Worm (Caenorhabditis elegans) whole organism, L4 larva: ENCODE data around the gene tpst-1.

Experiments
- T20F7.1 ChIP-seq: fragments of 200-800 bp; sonication (Bioruptor generic); optimal IDR thresholded peaks from 2 replicates; lab custom pipeline; 2018; ENCODE audit warnings: mild to moderate bottlenecking, missing genetic modification characterization, missing compliant biosample characterization
- ZK337.2 ChIP-seq: fragments of 200-800 bp; sonication (Bioruptor generic); IDR thresholded peaks from 2 replicates; pipeline ENCODE4 v1.3.6; 2022; ENCODE audit warnings: missing genetic modification reagents, missing genetic modification characterization, missing compliant biosample characterization
- ZK546.5 ChIP-seq, 2 experiments: sonication (generic microtip); optimal IDR thresholded peaks; 2 replicates each; lab custom pipeline; 2017; ENCODE audit warnings: missing biosample characterization in 2 of 2, missing genetic modification characterization in 2 of 2
- aha-1 ChIP-seq: fragments of 150-350 bp; peaks from one replicate; lab custom pipeline; 2014; ENCODE audit warnings: missing biosample characterization, missing genetic modification characterization
- ceh-62 ChIP-seq: sonication (generic microtip); optimal IDR thresholded peaks from 2 replicates; lab custom pipeline; 2017; ENCODE audit warnings: missing biosample characterization, missing genetic modification characterization
- ceh-82 ChIP-seq: sonication (generic microtip); optimal IDR thresholded peaks from 2 replicates; lab custom pipeline; 2017; ENCODE audit warnings: missing biosample characterization, missing genetic modification characterization
- ces-1 ChIP-seq: fragments of 150-350 bp; sonication (generic microtip); optimal IDR thresholded peaks from 4 replicates; lab custom pipeline; 2014; ENCODE audit warnings: missing biosample characterization, missing genetic modification reagents, missing genetic modification characterization
- cey-2 ChIP-seq: sonication (generic microtip); optimal IDR thresholded peaks from 3 replicates; lab custom pipeline; 2017; ENCODE audit warnings: missing genetic modification characterization, mild to moderate bottlenecking, missing compliant biosample characterization, antibody characterized with exemption, borderline replicate concordance; ENCODE audit not compliant: insufficient read depth
- daf-19 ChIP-seq: fragments of 200-800 bp; sonication (Bioruptor generic); conservative IDR thresholded peaks from 2 replicates; pipeline ENCODE4 v1.3.6; 2022; ENCODE audit warnings: missing genetic modification characterization, missing compliant biosample characterization
- daf-8 ChIP-seq: fragments of 200-800 bp; sonication (Bioruptor generic); IDR thresholded peaks from 2 replicates; pipeline ENCODE4 v1.3.6; 2022; ENCODE audit warnings: missing genetic modification characterization, missing compliant biosample characterization
- dmd-6 ChIP-seq: fragments of 200-800 bp; sonication (Bioruptor generic); IDR thresholded peaks from 2 replicates; pipeline ENCODE4 v1.3.6; 2022; ENCODE audit warnings: missing genetic modification reagents, missing genetic modification characterization, missing compliant biosample characterization
- dmd-8 ChIP-seq: fragments of 200-800 bp; sonication (Bioruptor generic); IDR thresholded peaks from 2 replicates; pipeline ENCODE4 v1.3.6; 2022; ENCODE audit warnings: missing genetic modification characterization, missing compliant biosample characterization
- dmd-9 ChIP-seq: fragments of 200-800 bp; sonication (Bioruptor generic); IDR thresholded peaks from 2 replicates; pipeline ENCODE4 v1.3.6; 2022; ENCODE audit warnings: missing genetic modification reagents, missing genetic modification characterization, missing compliant biosample characterization
- egl-27 ChIP-seq: sonication (generic microtip); optimal IDR thresholded peaks from 3 replicates; lab custom pipeline; 2017; ENCODE audit warnings: missing biosample characterization, missing genetic modification reagents, missing genetic modification characterization
- jun-1 ChIP-seq: fragments of 150-350 bp; optimal IDR thresholded peaks from 2 replicates; lab custom pipeline; 2014; ENCODE audit warnings: missing biosample characterization, missing genetic modification reagents, missing genetic modification characterization
- lin-13 ChIP-seq: fragments of 150-350 bp; optimal IDR thresholded peaks from 2 replicates; lab custom pipeline; 2014; ENCODE audit warnings: missing biosample characterization, missing genetic modification reagents, missing genetic modification characterization
- lin-15B ChIP-seq: fragments of 150-350 bp; sonication (generic microtip); optimal IDR thresholded peaks from 3 replicates; lab custom pipeline; 2014; ENCODE audit warnings: missing biosample characterization, missing genetic modification characterization
- lin-39 ChIP-seq: fragments of 150-350 bp; optimal IDR thresholded peaks from 2 replicates; lab custom pipeline; 2014; ENCODE audit warnings: missing biosample characterization, missing genetic modification reagents, missing genetic modification characterization
- lir-3 ChIP-seq: sonication (generic microtip); optimal IDR thresholded peaks from 2 replicates; lab custom pipeline; 2016; ENCODE audit warnings: mild to moderate bottlenecking, missing genetic modification characterization, missing compliant biosample characterization
- madf-5 ChIP-seq, 2 experiments: fragments of 200-800 bp; sonication (Bioruptor generic); IDR thresholded peaks; 2 replicates each; pipeline ENCODE4 v1.3.6; 2022; ENCODE audit warnings: missing compliant biosample characterization in 2 of 2, missing genetic modification characterization in 2 of 2
- mdt-29 ChIP-seq: fragments of 200-800 bp; sonication (Bioruptor generic); IDR thresholded peaks from 2 replicates; pipeline ENCODE4 v1.3.6; 2022; ENCODE audit warnings: missing genetic modification reagents, missing genetic modification characterization, missing compliant biosample characterization
- mes-2 ChIP-seq: sonication (generic microtip); optimal IDR thresholded peaks from 2 replicates; lab custom pipeline; 2016; ENCODE audit warnings: missing genotype, mild to moderate bottlenecking, missing genetic modification characterization, missing compliant biosample characterization; ENCODE audit not compliant: poor library complexity, severe bottlenecking
- mxl-3 ChIP-seq: fragments of 200-800 bp; sonication (Bioruptor generic); optimal IDR thresholded peaks from 2 replicates; lab custom pipeline; 2018; ENCODE audit warnings: mild to moderate bottlenecking, missing genetic modification characterization, missing compliant biosample characterization
- nhr-237 ChIP-seq: sonication (generic microtip); optimal IDR thresholded peaks from 2 replicates; lab custom pipeline; 2017; ENCODE audit warnings: missing biosample characterization, missing genetic modification characterization
- nhr-25 ChIP-seq: sonication (generic microtip); optimal IDR thresholded peaks from 2 replicates; lab custom pipeline; 2017; ENCODE audit warnings: missing genetic modification characterization, mild to moderate bottlenecking, missing compliant biosample characterization, antibody characterized with exemption, moderate library complexity, borderline replicate concordance; ENCODE audit not compliant: insufficient read depth
- nhr-48 ChIP-seq: sonication (generic microtip); optimal IDR thresholded peaks from 2 replicates; lab custom pipeline; 2016; ENCODE audit warnings: mild to moderate bottlenecking, missing genetic modification characterization, missing compliant biosample characterization
- nhr-6 ChIP-seq: fragments of 150-350 bp; optimal IDR thresholded peaks from 2 replicates; lab custom pipeline; 2014; ENCODE audit warnings: missing biosample characterization, missing genetic modification characterization
- pqm-1 ChIP-seq: sonication (generic microtip); optimal IDR thresholded peaks from 2 replicates; lab custom pipeline; 2017; ENCODE audit warnings: missing biosample characterization, missing genetic modification characterization
- saeg-2 ChIP-seq: fragments of 200-800 bp; sonication (Bioruptor generic); IDR thresholded peaks from 2 replicates; pipeline ENCODE4 v1.3.6; 2022; ENCODE audit warnings: missing genetic modification reagents, missing genetic modification characterization, missing compliant biosample characterization
- snpc-1.2 ChIP-seq: fragments of 200-800 bp; sonication (Bioruptor generic); IDR thresholded peaks from 2 replicates; pipeline ENCODE4 v1.3.6; 2022; ENCODE audit warnings: missing genetic modification reagents, missing genetic modification characterization, missing compliant biosample characterization
- spr-3 ChIP-seq: fragments of 200-800 bp; sonication (Bioruptor generic); optimal IDR thresholded peaks from 2 replicates; lab custom pipeline; 2018; ENCODE audit warnings: mild to moderate bottlenecking, missing genetic modification characterization, missing compliant biosample characterization
- tra-1 ChIP-seq: fragments of 200-800 bp; sonication (Bioruptor generic); IDR thresholded peaks from 2 replicates; pipeline ENCODE4 v1.3.6; 2022; ENCODE audit warnings: missing genetic modification reagents, missing genetic modification characterization, missing compliant biosample characterization
- unc-130 ChIP-seq: sonication (generic microtip); optimal IDR thresholded peaks from 2 replicates; lab custom pipeline; 2016; ENCODE audit warnings: missing genetic modification reagents, missing genetic modification characterization, missing compliant biosample characterization
- unc-39 ChIP-seq: sonication (generic microtip); optimal IDR thresholded peaks from 2 replicates; lab custom pipeline; 2017; ENCODE audit warnings: missing biosample characterization, missing genetic modification characterization
- ztf-11 ChIP-seq: fragments of 150-350 bp; optimal IDR thresholded peaks from 2 replicates; lab custom pipeline; 2014; ENCODE audit warnings: missing biosample characterization, missing genetic modification characterization
- ztf-7 ChIP-seq: fragments of 150-350 bp; optimal IDR thresholded peaks from 2 replicates; lab custom pipeline; 2014; ENCODE audit warnings: missing biosample characterization, missing genetic modification characterization

Gene tpst-1

DNA sequence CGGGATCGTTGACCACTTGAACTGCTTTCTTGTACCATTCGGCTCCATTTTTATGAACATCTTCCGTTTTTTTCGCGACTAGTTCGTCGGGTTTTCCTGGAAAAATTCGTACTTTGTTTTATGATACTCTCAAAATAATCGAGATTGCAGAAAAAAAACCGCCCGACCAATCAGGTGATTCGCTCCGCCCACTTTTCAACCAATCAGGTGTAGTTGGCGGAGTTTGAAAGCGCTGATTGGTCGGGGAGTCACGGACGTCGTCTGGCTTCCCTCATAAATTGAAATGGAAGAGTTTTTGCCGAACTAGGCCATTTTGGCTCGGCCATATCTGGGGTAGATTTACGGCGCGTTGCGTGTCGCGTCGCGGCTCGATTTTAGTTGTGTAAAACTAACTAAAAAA, 9.5 kb downstream of the tpst-1 start:
- TF ChIP-seq snpc-1.2 (GFP tag; lab: Robert Waterston, UW) (no peak), madf-5 (GFP tag; IDR thresholded peaks at IDR 0.05; lab: Robert Waterston, UW) (0 out of 4 replicates have a peak, but pooled peaks of 1 of the 2 experiments have one; percentile 22), dmd-9 (GFP tag; lab: Robert Waterston, UW) (0 out of 2 replicates have a peak, but pooled peaks have one; percentile 43), egl-27 (tag; lab: Kevin White, UChicago) (no peak), aha-1 (tag; lab: Kevin White, UChicago) (peak; percentile 60)

DNA sequence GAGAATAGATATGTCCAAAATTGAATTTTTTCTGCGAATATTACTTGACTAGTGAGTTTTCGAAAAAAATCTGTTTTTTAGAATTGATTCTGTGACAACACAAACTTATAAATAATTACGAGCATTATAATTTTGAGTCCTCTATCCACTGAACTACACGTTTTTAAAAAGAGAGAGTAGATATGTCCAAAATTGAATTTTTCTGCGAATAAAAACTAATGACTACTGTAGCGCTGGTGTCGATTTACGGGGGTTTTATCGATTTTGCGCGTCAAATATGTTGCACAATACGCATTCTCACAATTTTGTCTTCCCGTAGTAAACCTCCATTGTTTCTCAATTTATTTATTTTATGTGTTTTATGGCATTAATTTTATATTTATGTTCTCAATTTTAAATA, 10.1 kb downstream of the tpst-1 start:
- TF ChIP-seq T20F7.1 (no peak), lin-15B (tag; lab: Kevin White, UChicago) (no peak), mxl-3 (GFP tag; lab: Kevin White, UChicago) (no peak)

DNA sequence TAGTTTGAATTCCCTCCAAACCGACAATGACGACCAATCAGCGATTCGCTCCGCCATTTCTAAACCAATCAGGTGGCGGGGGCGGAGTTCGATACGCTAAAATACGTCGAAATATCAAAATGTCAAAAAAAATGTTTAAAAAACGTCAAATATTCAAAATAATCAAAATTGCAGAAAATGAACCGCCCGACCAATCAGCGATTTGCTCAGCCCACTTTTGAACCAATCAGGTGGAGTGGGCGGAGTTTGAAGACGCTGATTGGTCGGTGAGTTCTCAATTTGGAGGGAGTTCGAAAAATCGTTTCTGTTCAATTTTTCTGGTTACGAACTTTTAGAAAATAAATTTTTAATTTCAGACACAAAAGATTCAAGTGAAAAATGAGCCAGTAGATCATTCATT, 17.4 kb downstream of the tpst-1 start:
- TF ChIP-seq aha-1 (tag; lab: Kevin White, UChicago) (peak; percentile 32), mdt-29 (GFP tag; lab: Robert Waterston, UW) (no peak), unc-130 (GFP tag; lab: Kevin White, UChicago) (no peak), ceh-82 (no peak), ztf-11 (no peak), ztf-7 (tag; lab: Kevin White, UChicago) (no peak)

DNA sequence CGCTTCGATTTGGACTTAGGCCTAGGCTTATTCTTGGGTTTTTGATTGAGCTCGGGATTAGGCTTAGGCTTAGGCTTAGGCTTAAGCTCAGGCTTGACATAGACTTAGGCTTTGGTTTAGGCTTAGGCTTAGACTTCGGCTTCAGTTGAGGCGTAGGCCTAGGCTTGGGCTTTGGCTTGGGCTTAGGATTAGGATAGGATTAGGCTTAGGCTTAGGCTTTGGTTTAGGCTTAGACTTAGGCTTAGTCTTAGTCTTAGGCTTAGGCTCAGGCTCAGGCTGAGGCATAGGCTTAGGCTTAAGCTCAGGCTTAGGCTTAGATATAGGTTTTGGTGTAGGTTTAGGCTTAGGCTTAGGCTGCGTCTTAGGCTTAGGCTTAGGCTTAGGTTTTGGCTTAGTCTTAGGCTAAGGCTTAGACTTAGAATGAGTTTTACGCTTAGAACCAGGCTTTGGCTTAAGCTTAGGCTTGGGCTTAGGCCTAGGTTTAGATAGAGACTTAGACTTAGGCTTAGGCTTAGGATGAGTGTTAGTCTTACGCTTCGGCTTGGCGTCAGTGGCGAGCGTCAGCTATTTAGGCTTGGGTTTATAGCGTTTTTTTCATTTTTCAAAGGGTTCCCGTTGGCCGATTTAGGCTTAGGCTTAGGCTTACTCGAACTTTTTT, 19.4 kb downstream of the tpst-1 start:
- peak; percentile 71 for TF ChIP-seq aha-1 (tag; lab: Kevin White, UChicago)
- TF ChIP-seq unc-39 (tag; lab: Kevin White, UChicago), result no peak

DNA sequence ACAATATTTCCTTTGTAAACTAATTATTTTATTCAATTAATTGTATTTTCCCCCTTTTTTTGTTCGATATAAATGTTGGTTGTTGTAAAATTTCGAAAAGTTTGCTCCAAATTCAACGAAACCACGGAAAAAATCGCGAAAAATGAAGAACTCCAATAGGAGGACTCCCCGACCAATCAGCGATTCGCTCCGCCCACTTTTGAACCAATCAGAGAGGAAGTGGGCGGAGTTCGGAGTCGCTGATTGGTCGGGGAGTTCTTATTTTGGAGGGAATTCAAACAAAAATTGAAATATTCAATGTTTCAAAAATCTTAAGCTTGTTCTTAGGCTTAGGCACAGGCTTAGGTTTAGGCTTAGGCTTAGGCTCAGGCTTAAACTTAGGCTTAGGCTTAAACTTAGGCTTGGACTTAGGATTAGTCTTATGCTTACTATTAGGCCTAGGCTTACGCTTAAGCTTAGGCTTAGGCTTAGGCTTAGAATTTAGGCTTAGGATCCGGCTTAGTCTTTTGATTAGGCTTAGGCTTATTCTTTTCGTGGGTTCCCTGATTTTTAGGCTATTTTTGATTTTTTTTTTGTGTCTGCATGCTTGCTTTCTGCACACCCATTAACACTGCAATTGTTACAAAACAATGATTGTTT, 21.6 kb downstream of the tpst-1 start:
- no peak for TF ChIP-seq ceh-62
- TF ChIP-seq dmd-8 (GFP tag; lab: Robert Waterston, UW), result no peak
- TF ChIP-seq ZK337.2, result no peak
- no peak for TF ChIP-seq mes-2
- TF ChIP-seq tra-1 (GFP tag; lab: Robert Waterston, UW), result no peak
- no peak for TF ChIP-seq cey-2 (tag; lab: Kevin White, UChicago)
- no peak for TF ChIP-seq daf-8 (GFP tag; lab: Robert Waterston, UW)
- no peak for TF ChIP-seq nhr-25 (tag; lab: Kevin White, UChicago)
- no peak for TF ChIP-seq daf-19
- TF ChIP-seq nhr-48 (tag; lab: Kevin White, UChicago), result no peak
- no peak for TF ChIP-seq lin-39 (tag; lab: Kevin White, UChicago)
- no peak for TF ChIP-seq nhr-237 (tag; lab: Kevin White, UChicago)
- no peak for TF ChIP-seq ZK546.5 (tag; optimal IDR thresholded peaks at IDR 0.05; lab: Kevin White, UChicago)
- TF ChIP-seq lin-13 (GFP tag; lab: Kevin White, UChicago), result no peak
- TF ChIP-seq, all 104 proteins: peak for 0

DNA sequence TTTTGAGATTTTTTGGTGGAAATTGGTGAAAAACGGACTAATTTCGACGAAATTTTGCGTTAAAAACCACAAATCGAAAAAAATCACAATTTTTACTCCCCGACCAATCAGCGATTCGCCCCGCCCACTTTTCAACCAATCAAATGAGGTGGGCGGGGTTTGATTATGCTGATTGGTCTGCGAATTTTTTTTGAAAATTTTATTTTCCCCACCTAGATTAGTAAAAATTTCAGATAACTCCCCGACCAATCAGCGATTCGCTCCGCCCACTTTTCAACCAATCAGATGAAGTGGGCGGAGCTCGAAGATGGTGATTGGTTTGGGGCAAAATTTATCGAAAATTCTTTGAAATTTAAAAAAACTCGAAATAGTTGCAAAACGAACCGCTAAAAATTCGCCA, 22.9 kb downstream of the tpst-1 start:
- no peak for TF ChIP-seq nhr-6 (tag; lab: Kevin White, UChicago)
- no peak for TF ChIP-seq spr-3
- no peak for TF ChIP-seq lir-3
- no peak for TF ChIP-seq pqm-1 (tag; lab: Kevin White, UChicago)
- TF ChIP-seq jun-1 (tag; lab: Kevin White, UChicago), result no peak
- no peak for TF ChIP-seq ces-1 (GFP tag; lab: Kevin White, UChicago)
- no peak for TF ChIP-seq dmd-6
- no peak for TF ChIP-seq saeg-2 (GFP tag; lab: Robert Waterston, UW)
- TF ChIP-seq ztf-7 (tag; lab: Kevin White, UChicago), result no peak
- no peak for TF ChIP-seq dmd-8 (GFP tag; lab: Robert Waterston, UW)
